Fruit fly (Drosophila melanogaster) whole organism, wandering third instar larva: Measurements from ENCODE around the gene CSN6.

Experiments
- Hr78 ChIP-seq: fragments of >200 bp; optimal IDR thresholded peaks from 2 replicates; lab custom pipeline; 2017; ENCODE audit warnings: missing biosample characterization, missing genetic modification characterization
- Myc ChIP-seq: fragments of >200 bp; optimal IDR thresholded peaks from 2 replicates; lab custom pipeline; 2017
- Rel ChIP-seq, 2 experiments: fragments of 200-800 bp; sonication (Bioruptor generic) in 1 of 2; optimal IDR thresholded peaks; 2 replicates in 1 of 2; 3 replicates in 1 of 2; lab custom pipeline; 2016 to 2019; ENCODE audit warnings: mild to moderate bottlenecking in 2 of 2, missing biosample characterization in 2 of 2, missing genetic modification characterization in 2 of 2, moderate library complexity in 1 of 2
- br ChIP-seq: fragments of 200-800 bp; sonication (Bioruptor generic); optimal IDR thresholded peaks from 2 replicates; lab custom pipeline; 2016; ENCODE audit warnings: missing biosample characterization, missing genetic modification characterization
- brk ChIP-seq: fragments of 200-800 bp; sonication (Bioruptor generic); optimal IDR thresholded peaks from 2 replicates; lab custom pipeline; 2016; ENCODE audit warnings: missing biosample characterization, mild to moderate bottlenecking, missing genetic modification characterization
- dsf ChIP-seq: sonication (Bioruptor generic); optimal IDR thresholded peaks from 2 replicates; lab custom pipeline; 2016; ENCODE audit warnings: missing biosample characterization, missing genetic modification characterization, borderline replicate concordance
- ey ChIP-seq: fragments of 200-800 bp; sonication (Bioruptor generic); optimal IDR thresholded peaks from 2 replicates; lab custom pipeline; 2016; ENCODE audit warnings: missing biosample characterization, missing genetic modification characterization
- fru ChIP-seq: fragments of 200-800 bp; sonication (Bioruptor generic); optimal IDR thresholded peaks from 3 replicates; lab custom pipeline; 2016; ENCODE audit warnings: missing biosample characterization, mild to moderate bottlenecking, missing genetic modification characterization
- psq ChIP-seq: fragments of 200-800 bp; sonication (Bioruptor generic); optimal IDR thresholded peaks from 3 replicates; lab custom pipeline; 2017; ENCODE audit warnings: missing biosample characterization, mild to moderate bottlenecking, missing genetic modification characterization, moderate library complexity
- sage ChIP-seq: fragments of 200-800 bp; sonication (Bioruptor generic); optimal IDR thresholded peaks from 2 replicates; lab custom pipeline; 2016; ENCODE audit warnings: missing biosample characterization, mild to moderate bottlenecking, missing genetic modification characterization

dm6 chr3R:22588756-22589155 is 8.2 kb downstream of the CSN6 start:
- no peak for TF ChIP-seq brk (GFP tag; lab: Kevin White, UChicago)
- TF ChIP-seq Hr78 (GFP tag; lab: Kevin White, UChicago): no peak
- no peak for TF ChIP-seq br (GFP tag; lab: Kevin White, UChicago)
- TF ChIP-seq sage (GFP tag; lab: Kevin White, UChicago): no peak
- no peak for TF ChIP-seq fru (GFP tag; lab: Kevin White, UChicago)
- no peak for TF ChIP-seq psq
- TF ChIP-seq Myc (lab: Kevin White, UChicago): no peak
- no peak for TF ChIP-seq ey (GFP tag; lab: Kevin White, UChicago)
- TF ChIP-seq dsf (GFP tag; lab: Kevin White, UChicago): no peak
- no peak for TF ChIP-seq Rel (GFP tag; optimal IDR thresholded peaks at IDR 0.05; lab: Kevin White, UChicago)
- no peak for TF ChIP-seq Rel (tag; optimal IDR thresholded peaks at IDR 0.05; lab: Kevin White, UChicago)
